Fruit fly (Drosophila melanogaster) whole organism, prepupa: ENCODE measurements around the gene sing.

Experiments used
- CG10669 ChIP-seq: fragments of 200-800 bp; sonication (Bioruptor generic); optimal IDR thresholded peaks from 3 replicates; lab custom pipeline; 2018; ENCODE audit warnings: missing biosample characterization, mild to moderate bottlenecking, missing genetic modification characterization, moderate library complexity
- CG11294 ChIP-seq: fragments of 200-800 bp; sonication (Bioruptor generic); IDR thresholded peaks from 2 replicates; pipeline ENCODE4 v1.3.6; 2022; ENCODE audit warnings: missing biosample characterization, missing genetic modification characterization
- CG16779 ChIP-seq: fragments of 200-800 bp; sonication (Bioruptor generic); optimal IDR thresholded peaks from 3 replicates; lab custom pipeline; 2017; ENCODE audit warnings: missing biosample characterization, mild to moderate bottlenecking, missing genetic modification characterization
- CG3032 ChIP-seq: fragments of 200-800 bp; optimal IDR thresholded peaks from 2 replicates; lab custom pipeline; 2019; ENCODE audit warnings: missing biosample characterization, mild to moderate bottlenecking, missing genetic modification characterization, moderate library complexity
- CG31627 ChIP-seq: fragments of 200-800 bp; sonication (Bioruptor generic); optimal IDR thresholded peaks from 3 replicates; lab custom pipeline; 2016; ENCODE audit warnings: missing biosample characterization, missing genetic modification characterization
- CG3919 ChIP-seq: fragments of 200-800 bp; sonication (Bioruptor generic); optimal IDR thresholded peaks from 3 replicates; lab custom pipeline; 2016; ENCODE audit warnings: missing biosample characterization, missing genetic modification characterization
- CG4318 ChIP-seq: fragments of 200-800 bp; sonication (Bioruptor generic); optimal IDR thresholded peaks from 3 replicates; lab custom pipeline; 2017; ENCODE audit warnings: missing biosample characterization, mild to moderate bottlenecking, missing genetic modification characterization
- CG6792 ChIP-seq: fragments of 200-800 bp; sonication (Bioruptor generic); optimal IDR thresholded peaks from 3 replicates; lab custom pipeline; 2016; ENCODE audit warnings: missing biosample characterization, missing genetic modification characterization
- CG6808 ChIP-seq: fragments of 200-800 bp; sonication (Bioruptor generic); optimal IDR thresholded peaks from 3 replicates; lab custom pipeline; 2017; ENCODE audit warnings: missing biosample characterization, missing genetic modification characterization, mild to moderate bottlenecking, moderate library complexity, missing genetic modification reagents
- CG7368 ChIP-seq: fragments of 200-800 bp; sonication (Bioruptor generic); optimal IDR thresholded peaks from 3 replicates; lab custom pipeline; 2016; ENCODE audit warnings: missing biosample characterization, missing genetic modification characterization
- CG8319 ChIP-seq: fragments of 200-800 bp; sonication (Bioruptor generic); optimal IDR thresholded peaks from 3 replicates; lab custom pipeline; 2016; ENCODE audit warnings: missing biosample characterization, missing genetic modification characterization
- CG8632 ChIP-seq: fragments of 200-800 bp; sonication (Bioruptor generic); optimal IDR thresholded peaks from 3 replicates; lab custom pipeline; 2016; ENCODE audit warnings: missing biosample characterization, missing genetic modification characterization
- CG9139 ChIP-seq: fragments of 200-800 bp; sonication (Bioruptor generic); optimal IDR thresholded peaks from 3 replicates; lab custom pipeline; 2017; ENCODE audit warnings: missing biosample characterization, mild to moderate bottlenecking, missing genetic modification characterization
- Eip75B ChIP-seq: fragments of 200-800 bp; sonication (Bioruptor generic); optimal IDR thresholded peaks from 3 replicates; lab custom pipeline; 2016; ENCODE audit warnings: missing biosample characterization, missing genetic modification characterization
- Eip78C ChIP-seq: fragments of 200-800 bp; sonication (Bioruptor generic); peaks from one replicate; lab custom pipeline; 2016; ENCODE audit warnings: missing biosample characterization, missing genetic modification characterization
- Eip93F ChIP-seq: fragments of 200-800 bp; sonication (Bioruptor generic); optimal IDR thresholded peaks from 2 replicates; lab custom pipeline; 2016; ENCODE audit warnings: missing biosample characterization, mild to moderate bottlenecking, missing genetic modification characterization
- Ets21C ChIP-seq: fragments of 200-800 bp; sonication (Bioruptor generic); optimal IDR thresholded peaks from 3 replicates; lab custom pipeline; 2016; ENCODE audit warnings: missing biosample characterization, missing genetic modification characterization
- Hr38 ChIP-seq: sonication (Bioruptor generic); optimal IDR thresholded peaks from 2 replicates; lab custom pipeline; 2016; ENCODE audit warnings: missing biosample characterization, missing genetic modification characterization
- Hr39 ChIP-seq: fragments of 200-800 bp; sonication (Bioruptor generic); optimal IDR thresholded peaks from 2 replicates; lab custom pipeline; 2016; ENCODE audit warnings: missing biosample characterization, missing genetic modification characterization
- Hr4 ChIP-seq: fragments of 200-800 bp; sonication (Bioruptor generic); optimal IDR thresholded peaks from 3 replicates; lab custom pipeline; 2016; ENCODE audit warnings: missing biosample characterization, missing genetic modification characterization
- Lpt ChIP-seq: fragments of 200-800 bp; sonication (Bioruptor generic); optimal IDR thresholded peaks from 3 replicates; lab custom pipeline; 2016; ENCODE audit warnings: missing biosample characterization, missing genetic modification characterization
- Met ChIP-seq: fragments of 200-800 bp; sonication (Bioruptor generic); optimal IDR thresholded peaks from 3 replicates; lab custom pipeline; 2016; ENCODE audit warnings: missing biosample characterization, missing genetic modification characterization
- Sox102F ChIP-seq: fragments of 200-800 bp; sonication (Bioruptor generic); optimal IDR thresholded peaks from 2 replicates; lab custom pipeline; 2016; ENCODE audit warnings: missing biosample characterization, mild to moderate bottlenecking, missing genetic modification characterization
- Sox14 ChIP-seq: fragments of 200-800 bp; sonication (Bioruptor generic); optimal IDR thresholded peaks from 3 replicates; lab custom pipeline; 2016; ENCODE audit warnings: missing biosample characterization, missing genetic modification characterization
- Sox15 ChIP-seq: fragments of 200-800 bp; sonication (Bioruptor generic); optimal IDR thresholded peaks from 3 replicates; lab custom pipeline; 2016; ENCODE audit warnings: missing biosample characterization, missing genetic modification characterization
- achi ChIP-seq: fragments of 200-800 bp; sonication (Bioruptor generic); optimal IDR thresholded peaks from 3 replicates; lab custom pipeline; 2016; ENCODE audit warnings: missing biosample characterization, missing genetic modification characterization
- acj6 ChIP-seq: fragments of 200-800 bp; sonication (Bioruptor generic); optimal IDR thresholded peaks from 3 replicates; lab custom pipeline; 2016; ENCODE audit warnings: missing biosample characterization, missing genetic modification characterization
- cyc ChIP-seq: fragments of 200-800 bp; sonication (Bioruptor generic); optimal IDR thresholded peaks from 3 replicates; lab custom pipeline; 2016; ENCODE audit warnings: missing biosample characterization, missing genetic modification characterization
- dac ChIP-seq: fragments of 200-800 bp; sonication (Bioruptor generic); optimal IDR thresholded peaks from 2 replicates; lab custom pipeline; 2017; ENCODE audit warnings: missing biosample characterization, mild to moderate bottlenecking, missing genetic modification characterization
- dsx ChIP-seq: fragments of 200-800 bp; optimal IDR thresholded peaks from 3 replicates; lab custom pipeline; 2019; ENCODE audit warnings: missing biosample characterization, mild to moderate bottlenecking, missing genetic modification characterization, moderate library complexity; ENCODE audit not compliant: poor library complexity, severe bottlenecking
- eg ChIP-seq: fragments of 200-800 bp; sonication (Bioruptor generic); IDR thresholded peaks from 3 replicates; pipeline ENCODE4 v1.3.6; 2022; ENCODE audit warnings: missing biosample characterization, missing genetic modification characterization
- fd85E ChIP-seq: fragments of 200-800 bp; sonication (Bioruptor generic); optimal IDR thresholded peaks from 3 replicates; lab custom pipeline; 2016; ENCODE audit warnings: missing biosample characterization, missing genetic modification characterization
- lz ChIP-seq: fragments of 200-800 bp; sonication (Bioruptor generic); optimal IDR thresholded peaks from 3 replicates; lab custom pipeline; 2016; ENCODE audit warnings: missing biosample characterization, missing genetic modification characterization
- net ChIP-seq: fragments of 200-800 bp; sonication (Bioruptor generic); optimal IDR thresholded peaks from 3 replicates; lab custom pipeline; 2016; ENCODE audit warnings: missing biosample characterization, missing genetic modification characterization
- pdm3 ChIP-seq: fragments of 200-800 bp; sonication (Bioruptor generic); optimal IDR thresholded peaks from 3 replicates; lab custom pipeline; 2016; ENCODE audit warnings: missing biosample characterization, missing genetic modification characterization
- salr ChIP-seq, 2 experiments: fragments of 200-800 bp; sonication (Bioruptor generic); optimal IDR thresholded peaks; 3 replicates each; lab custom pipeline; 2016 to 2018; ENCODE audit warnings: missing biosample characterization in 2 of 2, missing genetic modification characterization in 2 of 2, mild to moderate bottlenecking in 1 of 2
- spab ChIP-seq: fragments of 200-800 bp; sonication (Bioruptor generic); optimal IDR thresholded peaks from 2 replicates; lab custom pipeline; 2017; ENCODE audit warnings: missing biosample characterization, mild to moderate bottlenecking, missing genetic modification characterization, missing genetic modification reagents
- ss ChIP-seq, 2 experiments: fragments of 200-800 bp; sonication (Bioruptor generic); optimal IDR thresholded peaks; 2 replicates in 1 of 2; 3 replicates in 1 of 2; lab custom pipeline; 2017 to 2018; ENCODE audit warnings: mild to moderate bottlenecking in 2 of 2, missing biosample characterization in 2 of 2, missing genetic modification characterization in 2 of 2, moderate library complexity in 1 of 2
- svp ChIP-seq: fragments of 200-800 bp; sonication (Bioruptor generic); peaks from one replicate; lab custom pipeline; 2016; ENCODE audit warnings: missing biosample characterization, missing genetic modification characterization
- vri ChIP-seq: fragments of 200-800 bp; sonication (Bioruptor generic); optimal IDR thresholded peaks from 3 replicates; lab custom pipeline; 2016; ENCODE audit warnings: missing biosample characterization, mild to moderate bottlenecking, missing genetic modification characterization

The sing gene

DNA sequence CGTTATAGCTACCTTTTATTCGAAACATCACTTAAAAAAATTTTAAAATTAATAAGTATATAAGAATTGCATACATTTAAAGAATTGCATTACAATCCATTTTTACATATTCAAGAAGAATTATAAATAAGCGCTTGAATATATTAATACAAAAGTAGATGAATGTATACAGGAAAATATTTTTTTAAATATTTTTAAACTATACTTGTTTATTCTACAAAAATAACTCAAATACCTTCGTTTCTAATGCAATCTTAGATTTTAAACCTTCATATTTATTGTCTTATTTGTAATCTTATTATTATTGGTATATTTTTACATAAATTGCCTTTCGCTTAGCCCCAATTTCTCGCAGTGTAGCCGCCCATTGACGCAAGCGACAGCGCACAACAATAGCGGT lies 1.9 kb upstream of the sing start (continued):
- TF ChIP-seq salr (GFP tag; optimal IDR thresholded peaks at IDR 0.05; lab: Kevin White, UChicago) = peak in 1 of 2 experiments; percentile 24
- no peak for TF ChIP-seq net (GFP tag; lab: Kevin White, UChicago)
- TF ChIP-seq Lpt (GFP tag; lab: Kevin White, UChicago) = no peak
- TF ChIP-seq CG6808 = no peak
- peak; percentile 13 for TF ChIP-seq CG3919 (GFP tag; lab: Kevin White, UChicago)
- peak; percentile 38 for TF ChIP-seq achi (GFP tag; lab: Kevin White, UChicago)

DNA sequence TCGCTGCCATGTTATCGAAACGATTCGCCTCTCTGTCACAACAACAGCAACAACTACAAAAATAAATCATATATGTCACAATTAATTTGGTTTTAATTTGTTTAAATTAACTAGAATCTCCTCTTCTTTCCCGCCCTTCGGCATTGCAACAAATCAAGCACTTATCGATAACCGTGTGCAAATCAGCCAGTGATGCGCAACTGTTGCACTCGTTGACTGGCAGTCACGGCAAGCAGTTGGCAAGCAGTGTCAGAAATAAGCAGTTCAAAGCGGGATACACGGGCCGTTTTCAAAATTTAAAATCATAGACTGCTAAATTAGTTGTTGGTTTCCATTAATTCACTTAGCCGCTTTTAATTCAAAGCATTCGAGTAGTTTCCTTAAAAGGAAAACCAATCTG lies 4.7 kb downstream of the sing start, which contains the start of gene Axs:
TSS of gene Axs (minus strand) at position 131 of the 400 bp plus-strand sequence.
- no peak for TF ChIP-seq ss (GFP tag; optimal IDR thresholded peaks at IDR 0.05; lab: Kevin White, UChicago)
- TF ChIP-seq achi (GFP tag; lab: Kevin White, UChicago) = peak; percentile 29
- TF ChIP-seq Eip93F (GFP tag; lab: Kevin White, UChicago) = no peak
- peak; percentile 21 for TF ChIP-seq Eip78C (GFP tag; lab: Kevin White, UChicago)
- peak; percentile 35 for TF ChIP-seq Sox14 (GFP tag; lab: Kevin White, UChicago)
- TF ChIP-seq pdm3 = peak; percentile 5
- TF ChIP-seq dsx (GFP tag; lab: Kevin White, UChicago) = peak; percentile 93
- TF ChIP-seq Lpt (GFP tag; lab: Kevin White, UChicago) = no peak
- TF ChIP-seq Eip75B (GFP tag; lab: Kevin White, UChicago) = no peak
- TF ChIP-seq CG4318 (GFP tag; lab: Kevin White, UChicago) = no peak

DNA sequence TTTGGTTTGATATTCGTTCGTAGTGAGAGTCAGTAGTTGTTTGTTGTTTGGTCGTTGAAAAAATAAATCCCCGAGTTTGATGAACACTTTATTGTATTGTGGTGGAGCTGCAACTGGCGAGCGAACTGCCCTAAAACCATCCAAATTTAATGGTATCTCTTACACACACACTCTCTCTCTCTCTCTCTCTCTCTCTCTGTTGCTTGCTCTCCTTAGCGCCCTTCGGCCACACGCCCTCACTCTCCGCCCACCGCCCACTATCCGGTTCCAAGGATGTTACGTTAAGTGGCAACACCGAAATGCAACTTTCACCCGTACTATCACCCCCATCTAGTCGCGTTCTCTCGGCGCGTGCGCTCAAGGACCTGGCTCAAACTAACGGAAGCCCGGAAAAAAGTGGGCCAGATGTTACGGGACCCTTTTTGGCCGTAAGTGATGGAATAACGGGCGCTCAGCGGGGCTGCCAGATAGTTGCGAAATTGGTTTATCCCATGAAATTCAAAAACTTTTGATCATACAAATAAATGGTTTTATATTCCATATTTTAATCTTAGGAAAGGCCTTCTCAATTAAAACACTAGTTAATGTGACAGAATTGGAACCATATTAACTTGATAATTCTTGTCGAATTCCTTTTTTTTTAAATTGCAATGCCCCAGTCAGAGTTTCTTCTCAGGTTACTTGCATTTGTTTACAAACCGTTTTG lies 8.5 kb downstream of the sing start:
- TF ChIP-seq eg (GFP tag; lab: Robert Waterston, UW) = no peak
- TF ChIP-seq CG6808 = no peak
- TF ChIP-seq CG8632 (GFP tag; lab: Kevin White, UChicago) = no peak
- no peak for TF ChIP-seq Hr39 (GFP tag; lab: Kevin White, UChicago)
- TF ChIP-seq Ets21C (GFP tag; lab: Kevin White, UChicago) = no peak
- TF ChIP-seq Sox15 (GFP tag; lab: Kevin White, UChicago) = no peak
- TF ChIP-seq salr (GFP tag; optimal IDR thresholded peaks at IDR 0.05; lab: Kevin White, UChicago) = no peak
- no peak for TF ChIP-seq dac (GFP tag; lab: Kevin White, UChicago)
- TF ChIP-seq Eip93F (GFP tag; lab: Kevin White, UChicago) = no peak
- no peak for TF ChIP-seq CG31627 (GFP tag; lab: Kevin White, UChicago)
- no peak for TF ChIP-seq svp (GFP tag; lab: Kevin White, UChicago)

dm6 chrX:16688106-16688459 lies 9.0 kb downstream of the sing start:
- TF ChIP-seq CG11294 (no peak), CG9139 (GFP tag; lab: Kevin White, UChicago) (no peak), cyc (GFP tag; lab: Kevin White, UChicago) (no peak), Hr38 (GFP tag; lab: Kevin White, UChicago) (no peak), CG8319 (GFP tag; lab: Kevin White, UChicago) (no peak), salr (GFP tag; optimal IDR thresholded peaks at IDR 0.05; lab: Kevin White, UChicago) (no peak), pdm3 (no peak), CG6808 (no peak), fd85E (GFP tag; lab: Kevin White, UChicago) (no peak), CG3032 (no peak), CG6792 (no peak), Sox102F (no peak), vri (GFP tag; lab: Kevin White, UChicago) (no peak), svp (GFP tag; lab: Kevin White, UChicago) (no peak), ss (GFP tag; optimal IDR thresholded peaks at IDR 0.05; lab: Kevin White, UChicago) (no peak), achi (GFP tag; lab: Kevin White, UChicago) (no peak)

DNA sequence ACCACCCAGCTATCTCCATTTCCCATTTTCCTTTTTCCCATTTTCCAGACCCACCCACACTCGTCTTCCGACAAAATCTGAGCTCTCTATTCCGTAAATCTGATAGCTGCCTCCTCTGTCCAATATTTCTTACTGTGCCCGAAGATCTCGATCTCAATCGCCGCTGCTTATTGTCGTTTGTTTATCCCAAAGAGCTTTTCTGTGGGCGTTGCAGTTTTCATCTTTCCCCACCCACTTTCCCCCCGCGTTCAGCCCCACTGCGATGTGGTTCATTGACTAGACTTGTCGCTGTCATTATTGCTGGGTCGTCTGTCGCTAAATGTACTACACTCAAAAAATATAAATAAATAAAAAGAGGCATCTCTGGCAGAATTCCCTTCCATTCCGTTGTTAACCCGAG lies 10.2 kb downstream of the sing start:
- no peak for TF ChIP-seq CG16779 (tag; lab: Kevin White, UChicago)
- TF ChIP-seq spab (GFP tag; lab: Kevin White, UChicago) = no peak
- no peak for TF ChIP-seq CG7368 (GFP tag; lab: Kevin White, UChicago)
- TF ChIP-seq CG6808 = no peak
- no peak for TF ChIP-seq acj6 (GFP tag; lab: Kevin White, UChicago)
- TF ChIP-seq Met (GFP tag; lab: Kevin White, UChicago) = no peak
- TF ChIP-seq eg (GFP tag; lab: Robert Waterston, UW) = no peak
- no peak for TF ChIP-seq Sox14 (GFP tag; lab: Kevin White, UChicago)
- no peak for TF ChIP-seq lz
- no peak for TF ChIP-seq CG10669 (GFP tag; lab: Kevin White, UChicago)
- no peak for TF ChIP-seq Hr4 (GFP tag; lab: Kevin White, UChicago)
- no peak for TF ChIP-seq Eip78C (GFP tag; lab: Kevin White, UChicago)
